Worm (Caenorhabditis elegans): ENCODE data around the gene frpr-17.

frpr-17 gene

ce11 chrX:14460412-14460811 is 54.5 kb downstream of the frpr-17 start, which contains the start of gene Y66C5A.2:
Y66C5A.2 (plus strand) TSS chrX:14460712.
- TF ChIP-seq pha-4 (tag; optimal IDR thresholded peaks at IDR 0.05) (no peak), cebp-1 (GFP tag; IDR thresholded peaks at IDR 0.05) (no peak), cebp-1 (tag; optimal IDR thresholded peaks at IDR 0.05) (no peak), C06A6.2 (GFP tag; conservative IDR thresholded peaks at IDR 0.05) (no peak), egl-44 (GFP tag; IDR thresholded peaks at IDR 0.05) (no peak), Y56A3A.18 (GFP tag; IDR thresholded peaks at IDR 0.05) (no peak), B0336.3 (GFP tag; IDR thresholded peaks at IDR 0.05) (no peak), ceh-79 (tag; optimal IDR thresholded peaks at IDR 0.05) (no peak), tlf-1 (GFP tag; optimal IDR thresholded peaks at IDR 0.05) (no peak), ztf-3 (GFP tag; optimal IDR thresholded peaks at IDR 0.05) (no peak), egrh-3 (GFP tag; IDR thresholded peaks at IDR 0.05) (no peak), mel-28 (tag; optimal IDR thresholded peaks at IDR 0.05; ENCODE audit: borderline replicate concordance) (no peak), hmg-20 (GFP tag; IDR thresholded peaks at IDR 0.05) (no peak), ama-1 (optimal IDR thresholded peaks at IDR 0.05) (no peak), ama-1 (GFP tag; optimal IDR thresholded peaks at IDR 0.05) (no peak), ets-4 (GFP tag; optimal IDR thresholded peaks at IDR 0.05) (no peak), lsl-1 (GFP tag; optimal IDR thresholded peaks at IDR 0.05) (no peak), T26A5.8 (tag; optimal IDR thresholded peaks at IDR 0.05) (no peak), ZK185.1 (tag; optimal IDR thresholded peaks at IDR 0.05; ENCODE audit: poor library complexity, severe bottlenecking) (no peak)

Measured in whole organism, young adult.